Worm (Caenorhabditis elegans): ENCODE results near the gene Y46D2A.3.

DNA sequence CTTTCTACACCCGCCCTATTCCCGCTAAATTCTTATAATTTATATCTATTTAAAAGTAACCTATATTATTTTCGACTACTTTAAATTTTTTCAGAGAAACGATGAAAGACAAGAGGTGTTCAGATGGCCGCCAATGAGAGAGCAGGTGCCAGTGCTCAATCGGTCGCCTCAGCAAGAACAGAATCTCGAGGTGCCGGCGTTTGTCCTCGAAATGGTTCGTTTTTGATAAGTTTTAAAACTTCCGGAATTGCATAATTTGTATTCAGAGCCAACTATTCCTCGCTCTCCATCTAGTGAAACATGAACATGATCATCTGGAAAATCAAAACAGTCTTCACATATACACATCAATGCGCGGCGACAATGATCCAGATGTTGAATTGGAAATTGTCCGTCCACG is 44.0 kb upstream of the Y46D2A.3 start, which contains the start of gene bath-23:
- TF ChIP-seq nhr-237 (tag; optimal IDR thresholded peaks at IDR 0.05) (no peak), sptf-1 (tag; optimal IDR thresholded peaks at IDR 0.05) (no peak), lin-13 (GFP tag; optimal IDR thresholded peaks at IDR 0.05) (no peak), nhr-47 (tag; optimal IDR thresholded peaks at IDR 0.05) (no peak), elt-3 (tag; optimal IDR thresholded peaks at IDR 0.05) (no peak), hlh-17 (GFP tag; optimal IDR thresholded peaks at IDR 0.05; ENCODE audit: borderline replicate concordance) (no peak)
